In the genomic region with DNA sequence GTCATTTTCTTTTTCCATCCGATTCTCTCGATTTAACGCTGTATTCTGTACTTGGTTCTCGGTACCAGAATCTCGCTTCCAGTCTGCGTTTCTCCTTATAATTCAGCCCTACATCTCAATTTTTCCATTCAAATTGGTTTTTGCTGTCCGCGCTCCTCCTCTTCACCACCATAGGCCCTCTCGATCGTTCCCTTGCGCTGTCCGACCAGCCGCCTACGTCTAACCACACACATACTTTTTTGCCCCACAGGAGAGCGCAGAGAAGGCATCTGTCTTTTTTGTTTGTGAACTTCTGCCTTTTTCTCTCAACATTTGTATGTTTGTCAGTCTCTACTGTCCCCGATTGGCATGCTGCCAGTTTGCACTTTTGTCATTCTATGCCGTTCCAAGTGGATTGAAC, we compare ENCODE assay signal across 2 worm cellular contexts.
TF ChIP-seq lines count a peak whose summit lies in the region.

A gene (plus strand): TSS at position 310 of the 400 bp plus-strand sequence.

TF ChIP-seq in whole organism, L4 larva, 104 proteins besides CTCF, POLR2A, EP300 and RAD21 (continued from another document):
- no peak for TF ChIP-seq F44E2.7 (GFP tag; IDR thresholded peaks at IDR 0.05; lab: Robert Waterston, UW)
- TF ChIP-seq hlh-11 (tag; optimal IDR thresholded peaks at IDR 0.05; lab: Kevin White, UChicago) = peak; percentile 66
- TF ChIP-seq ceh-62 (tag; optimal IDR thresholded peaks at IDR 0.05; lab: Kevin White, UChicago) = no peak
- TF ChIP-seq nhr-76 (tag; optimal IDR thresholded peaks at IDR 0.05; lab: Kevin White, UChicago) = no peak
- no peak for TF ChIP-seq zfp-2 (tag; optimal IDR thresholded peaks at IDR 0.05; lab: Kevin White, UChicago)
- no peak for TF ChIP-seq ZK546.5 (tag; optimal IDR thresholded peaks at IDR 0.05; lab: Kevin White, UChicago)
- peak; percentile 89 for TF ChIP-seq aha-1 (tag; lab: Kevin White, UChicago)
- TF ChIP-seq tag-97 (GFP tag; IDR thresholded peaks at IDR 0.05; lab: Robert Waterston, UW) = no peak
- TF ChIP-seq nhr-25 (tag; optimal IDR thresholded peaks at IDR 0.05; lab: Kevin White, UChicago; ENCODE audit: borderline replicate concordance, insufficient read depth) = peak; percentile 28
- TF ChIP-seq saeg-2 (GFP tag; IDR thresholded peaks at IDR 0.05; lab: Robert Waterston, UW) = no peak
- no peak for TF ChIP-seq nhr-77 (tag; optimal IDR thresholded peaks at IDR 0.05; lab: Kevin White, UChicago)
- no peak for TF ChIP-seq attf-4 (tag; optimal IDR thresholded peaks at IDR 0.05; lab: Kevin White, UChicago)
- peak in 1 of 2 experiments; percentile 79 for TF ChIP-seq unc-62 (GFP tag; optimal IDR thresholded peaks at IDR 0.05 in 1 of 2; lab: Kevin White, UChicago)
- TF ChIP-seq unc-62 (tag; optimal IDR thresholded peaks at IDR 0.05; lab: Kevin White, UChicago) = no peak
- TF ChIP-seq ceh-44 (GFP tag; IDR thresholded peaks at IDR 0.05; lab: Robert Waterston, UW) = no peak
- no peak for TF ChIP-seq zag-1 (tag; optimal IDR thresholded peaks at IDR 0.05; lab: Kevin White, UChicago)
- TF ChIP-seq fos-1 (tag; optimal IDR thresholded peaks at IDR 0.05; lab: Kevin White, UChicago) = no peak
- TF ChIP-seq ceh-20 (GFP tag; IDR thresholded peaks at IDR 0.05; lab: Robert Waterston, UW) = no peak
- TF ChIP-seq lin-29 (GFP tag; IDR thresholded peaks at IDR 0.05; lab: Robert Waterston, UW) = no peak
- TF ChIP-seq daf-8 (GFP tag; IDR thresholded peaks at IDR 0.05; lab: Robert Waterston, UW) = no peak
TF ChIP-seq in whole organism, L4 larva: peak in this region for 21.

TF ChIP-seq in whole organism, young adult, 124 proteins besides CTCF, POLR2A, EP300 and RAD21 (continued from another document):
- TF ChIP-seq hsf-1 (GFP tag; IDR thresholded peaks at IDR 0.05; lab: Robert Waterston, UW) = no peak
- TF ChIP-seq mxl-1 (tag; optimal IDR thresholded peaks at IDR 0.05; lab: Kevin White, UChicago) = no peak
- no peak for TF ChIP-seq akir-1 (GFP tag; optimal IDR thresholded peaks at IDR 0.05; lab: Kevin White, UChicago)
- TF ChIP-seq B0035.1 (tag; optimal IDR thresholded peaks at IDR 0.05; lab: Kevin White, UChicago) = no peak
- no peak for TF ChIP-seq rcor-1 (GFP tag; IDR thresholded peaks at IDR 0.05; lab: Robert Waterston, UW)
- no peak for TF ChIP-seq nhr-90 (tag; optimal IDR thresholded peaks at IDR 0.05; lab: Kevin White, UChicago)
- no peak for TF ChIP-seq aptf-2 (GFP tag; conservative IDR thresholded peaks at IDR 0.05; lab: Robert Waterston, UW)
- no peak for TF ChIP-seq lir-1 (GFP tag; conservative IDR thresholded peaks at IDR 0.05; lab: Robert Waterston, UW)
- TF ChIP-seq mcd-1 (GFP tag; IDR thresholded peaks at IDR 0.05; lab: Robert Waterston, UW) = peak; percentile 35
- no peak for TF ChIP-seq F55B11.4 (tag; optimal IDR thresholded peaks at IDR 0.05; lab: Kevin White, UChicago; ENCODE audit: borderline replicate concordance, insufficient read depth)
- no peak for TF ChIP-seq egl-18 (GFP tag; IDR thresholded peaks at IDR 0.05; lab: Robert Waterston, UW)
- TF ChIP-seq K11D2.4 (GFP tag; IDR thresholded peaks at IDR 0.05; lab: Robert Waterston, UW) = peak; percentile 31; the same call in 1 of the 2 replicates
- no peak for TF ChIP-seq F39B2.1 (GFP tag; IDR thresholded peaks at IDR 0.05; lab: Robert Waterston, UW)
- no peak for TF ChIP-seq ceh-79 (tag; optimal IDR thresholded peaks at IDR 0.05; lab: Kevin White, UChicago)
- no peak for TF ChIP-seq dpl-1 (GFP tag; optimal IDR thresholded peaks at IDR 0.05; lab: Kevin White, UChicago)
- no peak for TF ChIP-seq pbrm-1 (GFP tag; IDR thresholded peaks at IDR 0.05; lab: Robert Waterston, UW)
- TF ChIP-seq ztf-26 (tag; optimal IDR thresholded peaks at IDR 0.05; lab: Kevin White, UChicago) = no peak
- TF ChIP-seq Y56A3A.18 (GFP tag; IDR thresholded peaks at IDR 0.05; lab: Robert Waterston, UW) = no peak
- no peak for TF ChIP-seq ztf-28 (GFP tag; IDR thresholded peaks at IDR 0.05; lab: Robert Waterston, UW)
- no peak for TF ChIP-seq F49E8.2 (tag; optimal IDR thresholded peaks at IDR 0.05; lab: Kevin White, UChicago; ENCODE audit: insufficient read depth)
- no peak for TF ChIP-seq F57C9.4 (tag; optimal IDR thresholded peaks at IDR 0.05; lab: Kevin White, UChicago)
- TF ChIP-seq athp-1 (tag; optimal IDR thresholded peaks at IDR 0.05; lab: Kevin White, UChicago) = no peak
- no peak for TF ChIP-seq ztf-3 (GFP tag; optimal IDR thresholded peaks at IDR 0.05; lab: Kevin White, UChicago)
- TF ChIP-seq B0336.3 (GFP tag; IDR thresholded peaks at IDR 0.05; lab: Robert Waterston, UW) = 0 out of 2 replicates have a peak, but pooled peaks have one; percentile 28
- TF ChIP-seq unc-130 (GFP tag; optimal IDR thresholded peaks at IDR 0.05; lab: Kevin White, UChicago) = no peak
- peak; percentile 29; the same call in 1 of the 2 replicates for TF ChIP-seq dox-1 (GFP tag; IDR thresholded peaks at IDR 0.05; lab: Robert Waterston, UW)
- TF ChIP-seq ZK185.1 (tag; optimal IDR thresholded peaks at IDR 0.05; lab: Kevin White, UChicago; ENCODE audit: poor library complexity, severe bottlenecking) = no peak
- TF ChIP-seq dpff-1 (tag; optimal IDR thresholded peaks at IDR 0.05; lab: Kevin White, UChicago) = no peak
- no peak for TF ChIP-seq K12H6.12 (tag; optimal IDR thresholded peaks at IDR 0.05; lab: Kevin White, UChicago)
- no peak for TF ChIP-seq ceh-40 (GFP tag; IDR thresholded peaks at IDR 0.05; lab: Robert Waterston, UW)
- no peak for TF ChIP-seq nhr-120 (GFP tag; IDR thresholded peaks at IDR 0.05; lab: Robert Waterston, UW)
- TF ChIP-seq gei-17 (GFP tag; optimal IDR thresholded peaks at IDR 0.05; lab: Kevin White, UChicago) = no peak
- peak; percentile 47 for TF ChIP-seq attf-5 (GFP tag; optimal IDR thresholded peaks at IDR 0.05; lab: Kevin White, UChicago)
- TF ChIP-seq let-607 (tag; optimal IDR thresholded peaks at IDR 0.05; lab: Kevin White, UChicago) = no peak
- TF ChIP-seq ztf-25 (GFP tag; IDR thresholded peaks at IDR 0.05; lab: Robert Waterston, UW) = 0 out of 2 replicates have a peak, but pooled peaks have one; percentile 17
- TF ChIP-seq lsl-1 (GFP tag; optimal IDR thresholded peaks at IDR 0.05; lab: Kevin White, UChicago) = no peak
- TF ChIP-seq pha-4 (tag; optimal IDR thresholded peaks at IDR 0.05; lab: Kevin White, UChicago) = no peak
- TF ChIP-seq nfya-2 (GFP tag; IDR thresholded peaks at IDR 0.05; lab: Robert Waterston, UW) = no peak
- no peak for TF ChIP-seq hmg-20 (GFP tag; IDR thresholded peaks at IDR 0.05; lab: Robert Waterston, UW)
- TF ChIP-seq nhr-80 (tag; optimal IDR thresholded peaks at IDR 0.05; lab: Kevin White, UChicago) = peak; percentile 30
- peak; percentile 35; the same call in 1 of the 2 replicates for TF ChIP-seq ekl-4 (GFP tag; IDR thresholded peaks at IDR 0.05; lab: Robert Waterston, UW)
- no peak for TF ChIP-seq lsy-27 (tag; optimal IDR thresholded peaks at IDR 0.05; lab: Kevin White, UChicago; ENCODE audit: borderline replicate concordance, insufficient read depth)
- no peak for TF ChIP-seq F57A8.1 (GFP tag; optimal IDR thresholded peaks at IDR 0.05; lab: Kevin White, UChicago)
- no peak for TF ChIP-seq B0261.1 (tag; optimal IDR thresholded peaks at IDR 0.05; lab: Kevin White, UChicago)
